Worm (Caenorhabditis elegans) whole organism, L2 larva: ENCODE results near the gene T23E1.1.
"Not testable (repeated sequence)": the region's sequence is repeated elsewhere in the genome, so short reads cannot be mapped to it uniquely, and the experiment has no call there.

Experiments
- C34F6.9 ChIP-seq: fragments of 150-350 bp; optimal IDR thresholded peaks from 2 replicates; lab custom pipeline; 2014; ENCODE audit warnings: missing biosample characterization, missing genetic modification characterization
- F13H6.1 ChIP-seq: sonication (generic microtip); optimal IDR thresholded peaks from 2 replicates; lab custom pipeline; 2016; ENCODE audit warnings: missing genetic modification characterization, missing compliant biosample characterization
- R02D3.7 ChIP-seq: fragments of 150-350 bp; optimal IDR thresholded peaks from 2 replicates; lab custom pipeline; 2014; ENCODE audit warnings: missing biosample characterization, missing genetic modification characterization
- Y55F3AM.14 ChIP-seq: fragments of 200-800 bp; sonication (Bioruptor generic); optimal IDR thresholded peaks from 2 replicates; lab custom pipeline; 2018; ENCODE audit warnings: mild to moderate bottlenecking, missing genetic modification characterization, missing compliant biosample characterization
- ZK546.5 ChIP-seq: sonication (generic microtip); optimal IDR thresholded peaks from 2 replicates; lab custom pipeline; 2017; ENCODE audit warnings: missing biosample characterization, missing genetic modification characterization
- blmp-1 ChIP-seq: sonication (generic microtip); optimal IDR thresholded peaks from 2 replicates; lab custom pipeline; 2017; ENCODE audit warnings: missing genetic modification characterization, mild to moderate bottlenecking, missing compliant biosample characterization, antibody characterized with exemption, moderate library complexity; ENCODE audit not compliant: insufficient read depth
- ceh-16 ChIP-seq: fragments of 150-350 bp; optimal IDR thresholded peaks from 2 replicates; lab custom pipeline; 2014; ENCODE audit warnings: missing biosample characterization, missing genetic modification characterization
- ceh-82 ChIP-seq: fragments of 150-350 bp; optimal IDR thresholded peaks from 2 replicates; lab custom pipeline; 2014; ENCODE audit warnings: missing biosample characterization, missing genetic modification characterization
- crh-2 ChIP-seq: sonication (generic microtip); optimal IDR thresholded peaks from 2 replicates; lab custom pipeline; 2017; ENCODE audit warnings: missing biosample characterization, missing genetic modification characterization
- dmd-4 ChIP-seq: sonication (generic microtip); optimal IDR thresholded peaks from 2 replicates; lab custom pipeline; 2017; ENCODE audit warnings: missing biosample characterization, missing genetic modification characterization
- egl-27 ChIP-seq: sonication (generic microtip); optimal IDR thresholded peaks from 3 replicates; lab custom pipeline; 2017; ENCODE audit warnings: missing biosample characterization, missing genetic modification reagents, missing genetic modification characterization
- elt-1 ChIP-seq: fragments of 150-350 bp; optimal IDR thresholded peaks from 2 replicates; lab custom pipeline; 2014; ENCODE audit warnings: missing biosample characterization, missing genetic modification characterization
- fos-1 ChIP-seq: fragments of 150-350 bp; optimal IDR thresholded peaks from 2 replicates; lab custom pipeline; 2014; ENCODE audit warnings: missing biosample characterization, missing genetic modification characterization
- gmeb-1 ChIP-seq: fragments of 150-350 bp; optimal IDR thresholded peaks from 2 replicates; lab custom pipeline; 2014; ENCODE audit warnings: missing biosample characterization, missing genetic modification characterization
- lin-13 ChIP-seq: fragments of 150-350 bp; optimal IDR thresholded peaks from 2 replicates; lab custom pipeline; 2014; ENCODE audit warnings: missing biosample characterization, missing genetic modification reagents, missing genetic modification characterization
- lin-39 ChIP-seq: fragments of 150-350 bp; optimal IDR thresholded peaks from 2 replicates; lab custom pipeline; 2014; ENCODE audit warnings: missing biosample characterization, missing genetic modification reagents, missing genetic modification characterization
- lsy-2 ChIP-seq, 2 experiments: fragments of 150-350 bp in 1 of 2; sonication (generic microtip) in 1 of 2; optimal IDR thresholded peaks; 2 replicates each; lab custom pipeline; 2014 to 2017; ENCODE audit warnings: missing biosample characterization in 2 of 2, missing genetic modification characterization in 2 of 2
- mdl-1 ChIP-seq, 2 experiments: fragments of 150-350 bp in 1 of 2; sonication (generic microtip) in 1 of 2; optimal IDR thresholded peaks; 2 replicates each; lab custom pipeline; 2017; ENCODE audit warnings: missing biosample characterization in 2 of 2, missing genetic modification characterization in 2 of 2
- nhr-10 ChIP-seq: sonication (generic microtip); optimal IDR thresholded peaks from 2 replicates; lab custom pipeline; 2017; ENCODE audit warnings: missing biosample characterization, missing genetic modification characterization
- nhr-11 ChIP-seq: fragments of 150-350 bp; optimal IDR thresholded peaks from 2 replicates; lab custom pipeline; 2014; ENCODE audit warnings: missing biosample characterization, missing genetic modification characterization
- nhr-129 ChIP-seq: fragments of 150-350 bp; optimal IDR thresholded peaks from 2 replicates; lab custom pipeline; 2014; ENCODE audit warnings: missing biosample characterization, missing genetic modification characterization
- nhr-21 ChIP-seq: fragments of 150-350 bp; optimal IDR thresholded peaks from 2 replicates; lab custom pipeline; 2014; ENCODE audit warnings: missing biosample characterization, missing genetic modification characterization
- nhr-23 ChIP-seq: fragments of 150-350 bp; optimal IDR thresholded peaks from 2 replicates; lab custom pipeline; 2014; ENCODE audit warnings: missing biosample characterization, missing genetic modification reagents, missing genetic modification characterization
- nhr-237 ChIP-seq: fragments of 150-350 bp; optimal IDR thresholded peaks from 2 replicates; lab custom pipeline; 2014; ENCODE audit warnings: missing biosample characterization, missing genetic modification characterization
- nhr-77 ChIP-seq: fragments of 150-350 bp; optimal IDR thresholded peaks from 2 replicates; lab custom pipeline; 2014; ENCODE audit warnings: missing biosample characterization, missing genetic modification characterization
- peb-1 ChIP-seq: fragments of 150-350 bp; optimal IDR thresholded peaks from 2 replicates; lab custom pipeline; 2014; ENCODE audit warnings: missing biosample characterization, missing genetic modification characterization
- skn-1 ChIP-seq: sonication (generic microtip); optimal IDR thresholded peaks from 2 replicates; lab custom pipeline; 2017; ENCODE audit warnings: missing biosample characterization, missing genetic modification characterization
- sma-3 ChIP-seq: sonication (generic microtip); optimal IDR thresholded peaks from 2 replicates; lab custom pipeline; 2016; ENCODE audit warnings: missing genetic modification reagents, missing genetic modification characterization, missing compliant biosample characterization
- sma-9 ChIP-seq, 2 experiments: fragments of 150-350 bp in 1 of 2; sonication (generic microtip) in 1 of 2; optimal IDR thresholded peaks; 2 replicates each; lab custom pipeline; 2014 to 2016; ENCODE audit warnings: missing genetic modification characterization in 2 of 2, mild to moderate bottlenecking in 1 of 2, missing biosample characterization in 1 of 2, missing compliant biosample characterization in 1 of 2, missing genetic modification reagents in 1 of 2, moderate library complexity in 1 of 2
- snpc-4 ChIP-seq: fragments of 150-350 bp; optimal IDR thresholded peaks from 2 replicates; lab custom pipeline; 2014; ENCODE audit warnings: missing biosample characterization, missing genetic modification characterization
- unc-39 ChIP-seq: fragments of 150-350 bp; optimal IDR thresholded peaks from 2 replicates; lab custom pipeline; 2014; ENCODE audit warnings: missing biosample characterization, missing genetic modification characterization
- unc-55 ChIP-seq: fragments of 150-350 bp; sonication (generic microtip); optimal IDR thresholded peaks from 3 replicates; lab custom pipeline; 2014; ENCODE audit warnings: missing biosample characterization, missing genetic modification reagents, missing genetic modification characterization
- unc-62 ChIP-seq: fragments of 150-350 bp; optimal IDR thresholded peaks from 2 replicates; lab custom pipeline; 2014; ENCODE audit warnings: missing biosample characterization, missing genetic modification reagents, missing genetic modification characterization
- zag-1 ChIP-seq: fragments of 150-350 bp; optimal IDR thresholded peaks from 2 replicates; lab custom pipeline; 2014; ENCODE audit warnings: missing biosample characterization, missing genetic modification characterization
- ztf-1 ChIP-seq: fragments of 200-800 bp; sonication (Bioruptor generic); conservative IDR thresholded peaks from 2 replicates; pipeline ENCODE4 v1.3.6; 2022; ENCODE audit warnings: missing genetic modification characterization, missing compliant biosample characterization

Gene T23E1.1

DNA sequence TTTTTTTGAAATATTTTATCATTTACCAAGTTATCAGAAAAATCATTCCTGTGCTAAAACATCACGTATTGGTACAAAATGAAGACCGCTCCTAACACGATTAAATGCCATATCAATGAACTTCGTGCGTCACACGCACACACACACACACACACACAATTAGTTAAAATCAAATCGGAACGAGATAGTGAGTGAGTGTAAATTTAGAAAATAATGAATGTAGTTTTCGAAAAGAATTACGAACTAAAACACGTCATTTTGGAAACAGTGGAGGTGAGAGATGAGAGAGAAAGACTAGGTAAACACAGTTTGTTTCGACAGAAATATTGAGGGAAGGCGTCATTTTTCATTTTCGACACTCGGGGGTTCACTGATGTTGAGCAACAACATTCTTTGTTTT, 15.7 kb downstream of the T23E1.1 start (continued):
- TF ChIP-seq nhr-10 (tag; lab: Kevin White, UChicago) = no peak
- no peak for TF ChIP-seq unc-62

DNA sequence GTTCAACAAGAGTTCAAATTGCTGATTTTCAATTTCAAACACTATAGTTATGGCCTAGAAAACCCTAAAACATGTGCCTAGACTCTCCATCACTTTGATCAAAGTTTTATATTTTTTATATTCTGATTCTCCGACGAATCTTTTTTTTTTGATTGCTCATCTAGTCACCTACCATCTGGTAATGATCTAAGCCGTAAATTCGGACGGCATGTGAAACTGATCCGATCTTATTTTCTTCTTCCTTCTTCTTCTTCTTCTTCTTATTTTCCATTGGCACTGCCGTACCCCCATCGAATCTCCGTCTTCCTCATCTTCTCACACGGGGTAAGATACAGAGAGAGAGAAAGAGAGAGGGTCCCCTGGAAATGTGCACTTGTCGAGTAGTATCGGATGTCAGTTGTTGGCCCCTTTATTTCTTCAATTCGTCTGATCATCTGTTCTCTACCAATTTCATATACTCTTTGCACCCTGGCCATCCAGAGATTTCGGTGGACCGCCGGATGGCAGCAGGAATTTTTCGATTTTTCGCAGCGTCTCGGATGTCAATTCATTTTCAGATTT, 17.6 kb downstream of the T23E1.1 start:
- TF ChIP-seq lin-13 (GFP tag; lab: Kevin White, UChicago) (no peak), sma-9 (GFP tag; optimal IDR thresholded peaks at IDR 0.05; lab: Kevin White, UChicago) (peak; percentile 1), sma-9 (tag; optimal IDR thresholded peaks at IDR 0.05; lab: Kevin White, UChicago) (no peak), nhr-21 (no peak), nhr-23 (tag; lab: Kevin White, UChicago) (no peak), Y55F3AM.14 (GFP tag; lab: Kevin White, UChicago) (no peak), egl-27 (no peak), unc-39 (tag; lab: Kevin White, UChicago) (no peak), ZK546.5 (tag; lab: Kevin White, UChicago) (no peak), blmp-1 (tag; lab: Kevin White, UChicago) (no peak), elt-1 (tag; lab: Kevin White, UChicago) (no peak), unc-62 (no peak), R02D3.7 (tag; lab: Kevin White, UChicago) (no peak), dmd-4 (tag; lab: Kevin White, UChicago) (no peak), unc-55 (peak; percentile 33), peb-1 (tag; lab: Kevin White, UChicago) (no peak), nhr-10 (tag; lab: Kevin White, UChicago) (no peak), ztf-1 (GFP tag; lab: Robert Waterston, UW) (no peak), F13H6.1 (tag; lab: Kevin White, UChicago) (peak; percentile 82), sma-3 (GFP tag; lab: Kevin White, UChicago) (no peak), mdl-1 (tag; optimal IDR thresholded peaks at IDR 0.05; lab: Kevin White, UChicago) (no peak), fos-1 (tag; lab: Kevin White, UChicago) (no peak), crh-2 (tag; lab: Kevin White, UChicago) (no peak), gmeb-1 (tag; lab: Kevin White, UChicago) (no peak), skn-1 (tag; lab: Kevin White, UChicago) (no peak), ceh-82 (no peak), ceh-16 (tag; lab: Kevin White, UChicago) (no peak), zag-1 (tag; lab: Kevin White, UChicago) (no peak), lsy-2 (tag; optimal IDR thresholded peaks at IDR 0.05; lab: Kevin White, UChicago) (peak in 1 of 2 experiments; percentile 38), nhr-11 (tag; lab: Kevin White, UChicago) (no peak), nhr-129 (tag; lab: Kevin White, UChicago) (peak; percentile 50), C34F6.9 (tag; lab: Kevin White, UChicago) (peak; percentile 45)

DNA sequence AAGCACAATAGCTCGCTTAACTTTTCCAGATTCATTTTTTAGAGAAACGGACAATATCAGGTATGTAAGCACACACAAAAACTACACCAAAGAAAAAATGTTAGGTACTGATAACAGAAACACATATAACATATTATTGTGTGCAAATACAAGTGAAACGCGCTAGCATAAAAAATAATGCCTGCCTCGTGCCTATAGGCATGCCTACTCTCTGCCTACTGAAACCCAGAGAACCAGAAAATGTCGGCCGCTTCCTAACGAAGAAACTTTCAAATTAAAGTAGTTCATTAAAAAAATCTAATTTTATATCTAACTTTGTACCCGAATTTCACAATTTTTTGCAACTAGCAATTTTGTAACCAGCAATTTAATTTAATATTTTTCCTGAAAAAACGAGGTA, 21.3 kb downstream of the T23E1.1 start, which contains the start of gene Y67D8B.1:
TSS of gene Y67D8B.1 (minus strand) at position 101 of the 400 bp plus-strand sequence.
- not testable (repeated sequence) for TF ChIP-seq snpc-4, nhr-11, F13H6.1 (tag; lab: Kevin White, UChicago)
- TF ChIP-seq, all 48 proteins: peak for 0; not testable (repeated sequence) for 48

DNA sequence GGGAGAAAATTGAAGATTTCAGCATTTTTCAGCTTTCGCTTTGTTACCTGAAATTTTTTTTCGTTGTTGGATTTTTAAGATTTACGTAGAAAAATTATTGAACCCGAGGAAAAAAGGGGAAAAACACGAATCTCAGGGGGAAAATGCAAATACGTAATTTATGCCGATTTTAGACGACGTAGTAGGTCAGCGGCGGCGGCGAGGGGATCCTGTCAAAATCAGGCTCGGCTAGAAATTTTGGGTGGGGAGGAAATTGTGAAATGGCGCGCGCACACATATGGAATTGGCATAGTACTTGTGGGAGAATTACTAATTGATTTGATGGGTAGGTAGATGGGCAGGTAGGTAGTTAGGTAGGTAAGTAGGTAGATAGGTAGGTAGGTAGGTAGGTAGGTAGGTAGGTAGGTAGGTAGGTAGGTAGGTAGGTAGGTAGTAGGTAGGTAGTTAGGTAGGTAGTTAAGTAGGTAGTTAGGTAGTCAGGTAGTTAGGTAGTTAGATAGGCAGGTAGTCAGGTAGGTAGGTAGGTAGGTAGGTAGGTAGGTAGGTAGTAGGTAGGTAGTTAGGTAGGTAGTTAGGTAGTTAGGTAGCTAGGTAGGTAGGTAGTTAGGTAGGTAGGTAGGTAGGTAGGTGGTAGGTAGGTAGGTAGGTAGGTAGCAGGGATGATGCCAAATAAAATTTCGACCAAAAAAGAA, 25.1 kb downstream of the T23E1.1 start, which contains the start of gene nlp-81:
TSS of gene nlp-81 (minus strand) at position 51 of the 692 bp plus-strand sequence.
- TF ChIP-seq nhr-237 (tag; lab: Kevin White, UChicago) (no peak), zag-1 (tag; lab: Kevin White, UChicago) (no peak), sma-3 (GFP tag; lab: Kevin White, UChicago) (no peak), blmp-1 (tag; lab: Kevin White, UChicago) (no peak), nhr-10 (tag; lab: Kevin White, UChicago) (no peak), gmeb-1 (tag; lab: Kevin White, UChicago) (no peak), nhr-77 (tag; lab: Kevin White, UChicago) (no peak), nhr-11 (tag; lab: Kevin White, UChicago) (no peak), lin-39 (tag; lab: Kevin White, UChicago) (no peak), unc-62 (no peak), ztf-1 (GFP tag; lab: Robert Waterston, UW) (no peak), ZK546.5 (tag; lab: Kevin White, UChicago) (no peak), unc-55 (no peak)
- TF ChIP-seq, all 48 proteins: peak for 0
